Worm (Caenorhabditis elegans): ENCODE results near the gene ZK177.12.
A peak's percentile ranks its signal among the peaks of the same experiment; 100 is the strongest.

The ZK177.12 gene

ce11 chrII:5543476-5544144 is 22.1 kb downstream of the ZK177.12 start (continued):
- peak; percentile 76 for TF ChIP-seq unc-39 (tag; optimal IDR thresholded peaks at IDR 0.05)
- peak; percentile 61 for TF ChIP-seq mbf-1 (tag; optimal IDR thresholded peaks at IDR 0.05)
- peak; percentile 59 for TF ChIP-seq peb-1 (tag; optimal IDR thresholded peaks at IDR 0.05)
- peak; percentile 80 for TF ChIP-seq R02D3.7 (tag; optimal IDR thresholded peaks at IDR 0.05)
- TF ChIP-seq dmd-4 (tag; optimal IDR thresholded peaks at IDR 0.05) = peak; percentile 71
- TF ChIP-seq nhr-6 (tag; optimal IDR thresholded peaks at IDR 0.05) = peak; percentile 98
- TF ChIP-seq elt-3 (tag; optimal IDR thresholded peaks at IDR 0.05) = no peak
- TF ChIP-seq unc-62 (GFP tag; optimal IDR thresholded peaks at IDR 0.05) = peak; percentile 86
- peak; percentile 99 for TF ChIP-seq nhr-129 (tag; optimal IDR thresholded peaks at IDR 0.05)
- peak; percentile 98 for TF ChIP-seq fos-1 (tag; optimal IDR thresholded peaks at IDR 0.05)
- peak; percentile 96 for TF ChIP-seq mab-5 (tag; optimal IDR thresholded peaks at IDR 0.05)
- peak; percentile 93 for TF ChIP-seq ceh-16 (tag; optimal IDR thresholded peaks at IDR 0.05)
- no peak for TF ChIP-seq alr-1 (tag; optimal IDR thresholded peaks at IDR 0.05)
- peak; percentile 92 for TF ChIP-seq skn-1 (tag; optimal IDR thresholded peaks at IDR 0.05)
- TF ChIP-seq sma-9 (GFP tag; optimal IDR thresholded peaks at IDR 0.05) = peak; percentile 99
- TF ChIP-seq sma-9 (tag; optimal IDR thresholded peaks at IDR 0.05) = peak; percentile 73
- TF ChIP-seq lin-11 (tag; optimal IDR thresholded peaks at IDR 0.05) = peak; percentile 98
- peak; percentile 91 for TF ChIP-seq lin-39 (tag; optimal IDR thresholded peaks at IDR 0.05)
- TF ChIP-seq snpc-4 (tag; optimal IDR thresholded peaks at IDR 0.05) = peak; percentile 100
- peak; percentile 62 for TF ChIP-seq ztf-11 (tag; optimal IDR thresholded peaks at IDR 0.05)

DNA sequence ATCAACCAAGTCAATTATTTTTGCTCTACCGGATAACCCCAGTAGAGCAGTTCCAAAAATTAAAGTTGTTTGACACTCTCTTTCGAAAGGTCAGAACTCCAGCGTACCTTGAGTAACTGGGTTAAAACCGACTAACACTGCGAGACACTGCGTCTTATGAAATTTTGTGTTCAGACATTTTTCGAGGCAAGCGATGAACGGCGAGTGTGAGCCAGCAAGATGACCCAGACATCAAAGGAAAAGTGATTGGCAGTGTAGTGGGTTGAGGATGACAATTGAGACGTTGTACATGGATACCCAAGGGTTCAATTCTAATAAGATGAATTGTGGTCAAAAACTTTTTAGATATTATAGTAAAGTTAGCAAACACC is 22.6 kb downstream of the ZK177.12 start:
- TF ChIP-seq ztf-4 (tag; optimal IDR thresholded peaks at IDR 0.05) = no peak
- peak; percentile 66 for TF ChIP-seq gmeb-1 (tag; optimal IDR thresholded peaks at IDR 0.05)
- TF ChIP-seq ztf-11 (tag; optimal IDR thresholded peaks at IDR 0.05) = no peak
- TF ChIP-seq elt-1 (tag; optimal IDR thresholded peaks at IDR 0.05) = no peak
- TF ChIP-seq sma-9 (GFP tag; optimal IDR thresholded peaks at IDR 0.05) = peak; percentile 76
- no peak for TF ChIP-seq sma-9 (tag; optimal IDR thresholded peaks at IDR 0.05)
- peak; percentile 60 for TF ChIP-seq crh-2 (tag; optimal IDR thresholded peaks at IDR 0.05)
- TF ChIP-seq zag-1 (tag; optimal IDR thresholded peaks at IDR 0.05) = no peak
- TF ChIP-seq unc-62 (GFP tag; optimal IDR thresholded peaks at IDR 0.05) = no peak
- peak; percentile 6 for TF ChIP-seq nhr-77 (tag; optimal IDR thresholded peaks at IDR 0.05)
- peak in 1 of 2 experiments; percentile 73 for TF ChIP-seq lsy-2 (tag; optimal IDR thresholded peaks at IDR 0.05)
- TF ChIP-seq ztf-1 (GFP tag; conservative IDR thresholded peaks at IDR 0.05) = no peak
- no peak for TF ChIP-seq nhr-23 (tag; optimal IDR thresholded peaks at IDR 0.05)
- TF ChIP-seq unc-55 (GFP tag; optimal IDR thresholded peaks at IDR 0.05) = no peak
- TF ChIP-seq nhr-6 (tag; optimal IDR thresholded peaks at IDR 0.05) = peak; percentile 16
- TF ChIP-seq ceh-16 (tag; optimal IDR thresholded peaks at IDR 0.05) = no peak
- TF ChIP-seq dmd-4 (tag; optimal IDR thresholded peaks at IDR 0.05) = no peak
- peak; percentile 15 for TF ChIP-seq nhr-10 (tag; optimal IDR thresholded peaks at IDR 0.05)
- TF ChIP-seq nhr-129 (tag; optimal IDR thresholded peaks at IDR 0.05) = peak; percentile 89
- TF ChIP-seq snpc-4 (tag; optimal IDR thresholded peaks at IDR 0.05) = peak; percentile 98
- no peak for TF ChIP-seq nhr-12 (tag; optimal IDR thresholded peaks at IDR 0.05)
- TF ChIP-seq skn-1 (tag; optimal IDR thresholded peaks at IDR 0.05) = no peak
- peak; percentile 85 for TF ChIP-seq nhr-21 (tag; optimal IDR thresholded peaks at IDR 0.05)
- TF ChIP-seq sma-3 (GFP tag; optimal IDR thresholded peaks at IDR 0.05) = peak; percentile 66
- peak; percentile 27 for TF ChIP-seq lin-13 (GFP tag; optimal IDR thresholded peaks at IDR 0.05)
- peak; percentile 11 for TF ChIP-seq fos-1 (tag; optimal IDR thresholded peaks at IDR 0.05)
- TF ChIP-seq blmp-1 (tag; optimal IDR thresholded peaks at IDR 0.05; ENCODE audit: insufficient read depth) = no peak
- peak; percentile 93 for TF ChIP-seq ama-1 (optimal IDR thresholded peaks at IDR 0.05)

DNA sequence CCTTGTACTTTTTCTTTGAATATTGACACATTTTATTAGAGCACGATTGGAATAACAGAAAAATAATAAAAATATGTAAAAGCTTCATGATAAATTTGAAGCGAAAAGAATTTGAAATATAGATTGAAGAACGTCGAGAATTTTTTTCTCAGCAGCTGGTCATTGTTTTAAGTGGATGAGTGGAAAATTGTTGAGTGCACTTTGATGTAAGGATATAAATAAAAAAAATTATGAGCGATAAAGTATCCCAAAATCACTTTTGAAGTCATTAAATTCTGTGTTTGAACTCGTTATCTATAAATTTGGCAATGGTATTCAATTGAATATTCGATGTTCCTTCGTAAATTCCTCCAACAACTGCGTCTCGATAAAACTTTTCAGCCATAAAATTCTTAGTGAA is 23.3 kb downstream of the ZK177.12 start, which contains the start of gene ins-13:
Gene ins-13 (minus strand): TSS at position 101 of the 400 bp plus-strand sequence.
- TF ChIP-seq zag-1 (tag; optimal IDR thresholded peaks at IDR 0.05) (no peak), ztf-1 (GFP tag; conservative IDR thresholded peaks at IDR 0.05) (no peak), lin-11 (tag; optimal IDR thresholded peaks at IDR 0.05) (no peak), sma-3 (GFP tag; optimal IDR thresholded peaks at IDR 0.05) (no peak), fos-1 (tag; optimal IDR thresholded peaks at IDR 0.05) (no peak), ZK546.5 (tag; optimal IDR thresholded peaks at IDR 0.05) (no peak), Y55F3AM.14 (GFP tag; optimal IDR thresholded peaks at IDR 0.05) (no peak), aly-2 (tag; optimal IDR thresholded peaks at IDR 0.05) (no peak), crh-2 (tag; optimal IDR thresholded peaks at IDR 0.05) (no peak), nhr-6 (tag; optimal IDR thresholded peaks at IDR 0.05) (no peak), ama-1 (optimal IDR thresholded peaks at IDR 0.05) (no peak), nhr-237 (tag; optimal IDR thresholded peaks at IDR 0.05) (no peak), ceh-16 (tag; optimal IDR thresholded peaks at IDR 0.05) (no peak), nhr-12 (tag; optimal IDR thresholded peaks at IDR 0.05) (no peak), ztf-4 (tag; optimal IDR thresholded peaks at IDR 0.05) (no peak)

Measured in whole organism, L2 larva.